Fruit fly (Drosophila melanogaster) whole organism, embryonic: ENCODE results near the gene Taf10.

ENCODE experiments used
- Ada2b ChIP-seq: fragments of 200-800 bp; sonication (Bioruptor generic); IDR thresholded peaks from 2 replicates; pipeline ENCODE4 v1.3.6; 2022; ENCODE audit warnings: missing biosample characterization, missing genetic modification characterization
- Atf6 ChIP-seq: fragments of 200-800 bp; sonication (Bioruptor generic); IDR thresholded peaks from 2 replicates; pipeline ENCODE4 v1.3.6; 2022; ENCODE audit warnings: missing biosample characterization, missing genetic modification characterization
- Bteb2 ChIP-seq: fragments of 200-800 bp; sonication (Bioruptor generic); optimal IDR thresholded peaks from 2 replicates; lab custom pipeline; 2016; ENCODE audit warnings: missing biosample characterization, missing genetic modification characterization
- CG10209 ChIP-seq: fragments of 200-800 bp; sonication (Bioruptor generic); optimal IDR thresholded peaks from 3 replicates; lab custom pipeline; 2017; ENCODE audit warnings: missing biosample characterization, mild to moderate bottlenecking, missing genetic modification characterization, missing genetic modification reagents
- CG11085 ChIP-seq: fragments of 200-800 bp; sonication (Bioruptor generic); IDR thresholded peaks from 2 replicates; pipeline ENCODE4 v1.3.6; 2022; ENCODE audit warnings: missing biosample characterization, missing genetic modification characterization
- CG11695 ChIP-seq: fragments of 200-800 bp; sonication (Bioruptor generic); IDR thresholded peaks from 3 replicates; pipeline ENCODE4 v1.3.6; 2022; ENCODE audit warnings: missing biosample characterization, missing genetic modification characterization
- CG14860 ChIP-seq: fragments of 200-800 bp; sonication (Bioruptor generic); IDR thresholded peaks from 3 replicates; pipeline ENCODE4 v1.3.6; 2022; ENCODE audit warnings: missing biosample characterization, missing genetic modification characterization; ENCODE audit not compliant: partially characterized antibody
- CG14965 ChIP-seq: fragments of 200-800 bp; sonication (Bioruptor generic); optimal IDR thresholded peaks from 2 replicates; lab custom pipeline; 2016; ENCODE audit warnings: missing biosample characterization, missing genetic modification characterization, borderline replicate concordance
- CG15269 ChIP-seq: fragments of 200-800 bp; sonication (Bioruptor generic); optimal IDR thresholded peaks from 2 replicates; lab custom pipeline; 2018; ENCODE audit warnings: missing biosample characterization, mild to moderate bottlenecking, missing genetic modification characterization, moderate library complexity
- CG15696 ChIP-seq: fragments of 200-800 bp; sonication (Bioruptor generic); optimal IDR thresholded peaks from 2 replicates; lab custom pipeline; 2019; ENCODE audit warnings: missing biosample characterization, mild to moderate bottlenecking, missing genetic modification characterization, moderate library complexity
- CG17385 ChIP-seq: fragments of 200-800 bp; sonication (Bioruptor generic); optimal IDR thresholded peaks from 3 replicates; lab custom pipeline; 2018; ENCODE audit warnings: missing biosample characterization, mild to moderate bottlenecking, missing genetic modification characterization
- CG30403 ChIP-seq: fragments of 200-800 bp; sonication (Bioruptor generic); optimal IDR thresholded peaks from 3 replicates; lab custom pipeline; 2016; ENCODE audit warnings: missing biosample characterization, missing genetic modification characterization
- CG31365 ChIP-seq: fragments of 200-800 bp; sonication (Bioruptor generic); optimal IDR thresholded peaks from 2 replicates; lab custom pipeline; 2018; ENCODE audit warnings: missing biosample characterization, mild to moderate bottlenecking, missing genetic modification characterization
- CG4282 ChIP-seq: fragments of 200-800 bp; sonication (Bioruptor generic); optimal IDR thresholded peaks from 2 replicates; lab custom pipeline; 2016; ENCODE audit warnings: missing biosample characterization, missing genetic modification characterization
- CG4360 ChIP-seq: fragments of 200-800 bp; sonication (Bioruptor generic); IDR thresholded peaks from 2 replicates; pipeline ENCODE4 v1.3.6; 2022; ENCODE audit warnings: missing biosample characterization, missing genetic modification characterization
- CG6175 ChIP-seq: fragments of 200-800 bp; sonication (Bioruptor generic); IDR thresholded peaks from 3 replicates; pipeline ENCODE4 v1.3.6; 2022; ENCODE audit warnings: missing biosample characterization, missing genetic modification characterization
- CG6683 ChIP-seq: fragments of 200-800 bp; sonication (Bioruptor generic); optimal IDR thresholded peaks from 2 replicates; lab custom pipeline; 2017; ENCODE audit warnings: missing biosample characterization, mild to moderate bottlenecking, missing genetic modification characterization, missing genetic modification reagents
- CG6791 ChIP-seq: fragments of 200-800 bp; sonication (Bioruptor generic); IDR thresholded peaks from 3 replicates; pipeline ENCODE4 v1.3.6; 2022; ENCODE audit warnings: missing biosample characterization, missing genetic modification characterization; ENCODE audit not compliant: partially characterized antibody
- CG7963 ChIP-seq: fragments of 200-800 bp; sonication (Bioruptor generic); IDR thresholded peaks from 3 replicates; pipeline ENCODE4 v1.3.6; 2022; ENCODE audit warnings: missing biosample characterization, missing genetic modification characterization; ENCODE audit not compliant: partially characterized antibody
- CTCF ChIP-seq: fragments of 200-800 bp; sonication (Bioruptor generic); optimal IDR thresholded peaks from 2 replicates; lab custom pipeline; 2017; ENCODE audit warnings: missing biosample characterization, mild to moderate bottlenecking, missing genetic modification characterization, moderate library complexity
- Dek ChIP-seq: fragments of 200-800 bp; sonication (Bioruptor generic); optimal IDR thresholded peaks from 3 replicates; lab custom pipeline; 2019; ENCODE audit warnings: missing biosample characterization, mild to moderate bottlenecking, missing genetic modification characterization, moderate library complexity
- Doc3 ChIP-seq: fragments of 200-800 bp; sonication (Bioruptor generic); IDR thresholded peaks from 3 replicates; pipeline ENCODE4 v1.3.6; 2022; ENCODE audit warnings: missing biosample characterization, missing genetic modification characterization; ENCODE audit not compliant: partially characterized antibody
- Hr39 ChIP-seq: fragments of >200 bp; optimal IDR thresholded peaks from 2 replicates; lab custom pipeline; 2017
- Hr51 ChIP-seq, 2 experiments: fragments of 200-800 bp; sonication (Bioruptor generic); optimal IDR thresholded peaks; 2 replicates in 1 of 2; 3 replicates in 1 of 2; lab custom pipeline; 2016 to 2018; ENCODE audit warnings: missing biosample characterization in 2 of 2, missing genetic modification characterization in 2 of 2, mild to moderate bottlenecking in 1 of 2, moderate library complexity in 1 of 2
- Rx ChIP-seq: fragments of 200-800 bp; sonication (Bioruptor generic); IDR thresholded peaks from 2 replicates; pipeline ENCODE4 v1.3.6; 2022; ENCODE audit warnings: missing biosample characterization, missing genetic modification characterization
- Sin3A ChIP-seq: fragments of >200 bp; optimal IDR thresholded peaks from 2 replicates; lab custom pipeline; 2018
- Six4 ChIP-seq: fragments of 200-800 bp; sonication (Bioruptor generic); optimal IDR thresholded peaks from 2 replicates; lab custom pipeline; 2016; ENCODE audit warnings: missing biosample characterization, missing genetic modification characterization
- Xrp1 ChIP-seq: fragments of 200-800 bp; sonication (Bioruptor generic); IDR thresholded peaks from 2 replicates; pipeline ENCODE4 v1.3.6; 2022; ENCODE audit warnings: missing biosample characterization, missing genetic modification characterization
- abd-A ChIP-seq: fragments of 200-800 bp; sonication (Bioruptor generic); optimal IDR thresholded peaks from 3 replicates; lab custom pipeline; 2019; ENCODE audit warnings: missing biosample characterization, mild to moderate bottlenecking, missing genetic modification characterization, moderate library complexity
- ac ChIP-seq: fragments of 200-800 bp; sonication (Bioruptor generic); optimal IDR thresholded peaks from 3 replicates; lab custom pipeline; 2017; ENCODE audit warnings: missing biosample characterization, mild to moderate bottlenecking, missing genetic modification characterization
- al ChIP-seq: fragments of 200-800 bp; sonication (Bioruptor generic); IDR thresholded peaks from 2 replicates; pipeline ENCODE4 v1.3.6; 2022; ENCODE audit warnings: missing biosample characterization, missing genetic modification characterization
- bbx ChIP-seq: fragments of 200-800 bp; sonication (Bioruptor generic); IDR thresholded peaks from 2 replicates; pipeline ENCODE4 v1.3.6; 2022; ENCODE audit warnings: missing biosample characterization, missing genetic modification characterization; ENCODE audit not compliant: partially characterized antibody
- cad ChIP-seq: fragments of >200 bp; optimal IDR thresholded peaks from 2 replicates; lab custom pipeline; 2017; ENCODE audit warnings: missing biosample characterization, missing genetic modification characterization
- danr ChIP-seq: fragments of 200-800 bp; sonication (Bioruptor generic); IDR thresholded peaks from 2 replicates; pipeline ENCODE4 v1.3.6; 2022; ENCODE audit warnings: missing biosample characterization, missing genetic modification characterization
- dati ChIP-seq: fragments of 200-800 bp; sonication (Bioruptor generic); IDR thresholded peaks from 2 replicates; pipeline ENCODE4 v1.3.6; 2022; ENCODE audit warnings: missing biosample characterization, missing genetic modification characterization
- dm ChIP-seq: fragments of 200-800 bp; sonication (Bioruptor generic); optimal IDR thresholded peaks from 3 replicates; lab custom pipeline; 2016; ENCODE audit warnings: missing biosample characterization, missing genetic modification characterization
- eyg ChIP-seq: fragments of 200-800 bp; sonication (Bioruptor generic); optimal IDR thresholded peaks from 3 replicates; lab custom pipeline; 2016; ENCODE audit warnings: missing biosample characterization, missing genetic modification characterization
- fd3F ChIP-seq: fragments of 200-800 bp; sonication (Bioruptor generic); optimal IDR thresholded peaks from 2 replicates; lab custom pipeline; 2018; ENCODE audit warnings: missing biosample characterization, mild to moderate bottlenecking, missing genetic modification characterization, moderate library complexity
- grn ChIP-seq: fragments of 200-800 bp; sonication (Bioruptor generic); optimal IDR thresholded peaks from 3 replicates; lab custom pipeline; 2017; ENCODE audit warnings: missing biosample characterization, missing genetic modification characterization
- gt ChIP-seq: fragments of 200-800 bp; sonication (Bioruptor generic); IDR thresholded peaks from 2 replicates; pipeline ENCODE4 v1.3.6; 2022; ENCODE audit warnings: missing biosample characterization, missing genetic modification characterization
- oc ChIP-seq: fragments of 200-800 bp; sonication (Bioruptor generic); optimal IDR thresholded peaks from 2 replicates; lab custom pipeline; 2018; ENCODE audit warnings: missing biosample characterization, mild to moderate bottlenecking, missing genetic modification characterization, moderate library complexity
- onecut ChIP-seq: fragments of 200-800 bp; sonication (Bioruptor generic); IDR thresholded peaks from 2 replicates; pipeline ENCODE4 v1.3.6; 2022; ENCODE audit warnings: missing biosample characterization, missing genetic modification characterization
- org-1 ChIP-seq: fragments of 200-800 bp; sonication (Bioruptor generic); optimal IDR thresholded peaks from 2 replicates; lab custom pipeline; 2017; ENCODE audit warnings: missing biosample characterization, missing genetic modification characterization
- pan ChIP-seq, 4 experiments: fragments of >200 bp in 3 of 4; fragments of 200-800 bp in 1 of 4; sonication (Bioruptor generic) in 1 of 4; optimal IDR thresholded peaks in 3 of 4; IDR thresholded peaks in 1 of 4; 2 replicates each; pipeline versions ENCODE4 v1.3.6 to Lab custom; 2017 to 2022; ENCODE audit warnings: missing biosample characterization in 2 of 4, missing genetic modification characterization in 2 of 4, mixed read lengths in 1 of 4
- sens ChIP-seq: fragments of 200-800 bp; sonication (Bioruptor generic); peaks from one replicate; lab custom pipeline; 2016; ENCODE audit warnings: missing biosample characterization, missing genetic modification characterization
- tap ChIP-seq: fragments of 200-800 bp; optimal IDR thresholded peaks from 3 replicates; lab custom pipeline; 2019; ENCODE audit warnings: missing biosample characterization, mild to moderate bottlenecking, missing genetic modification characterization, moderate library complexity
- tin ChIP-seq: fragments of 200-800 bp; sonication (Bioruptor generic); optimal IDR thresholded peaks from 3 replicates; lab custom pipeline; 2016; ENCODE audit warnings: missing biosample characterization, missing genetic modification characterization
- vvl ChIP-seq: fragments of 200-800 bp; sonication (Bioruptor generic); IDR thresholded peaks from 2 replicates; pipeline ENCODE4 v1.3.6; 2022; ENCODE audit warnings: missing biosample characterization, missing genetic modification characterization
- zen ChIP-seq: fragments of 200-800 bp; sonication (Bioruptor generic); optimal IDR thresholded peaks from 3 replicates; lab custom pipeline; 2018; ENCODE audit warnings: missing biosample characterization, mild to moderate bottlenecking, missing genetic modification characterization, moderate library complexity
- zfh2 ChIP-seq: fragments of 200-800 bp; sonication (Bioruptor generic); optimal IDR thresholded peaks from 2 replicates; lab custom pipeline; 2016; ENCODE audit warnings: missing biosample characterization, missing genetic modification characterization

Taf10 gene

dm6 chr2L:2765659-2766373 lies 1.9 kb upstream of the Taf10 start, which contains the start of the genes Snx21 and aph-1 (continued):
- TF ChIP-seq CG11085 (GFP tag; lab: Robert Waterston, UW) (peak; percentile 67), Dek (tag; lab: Kevin White, UChicago) (peak; percentile 91), Six4 (GFP tag; lab: Kevin White, UChicago) (peak; percentile 85), vvl (GFP tag; lab: Robert Waterston, UW) (peak; percentile 94), sens (GFP tag; lab: Kevin White, UChicago) (peak; percentile 98), zen (tag; lab: Kevin White, UChicago) (peak; percentile 89), onecut (GFP tag; lab: Robert Waterston, UW) (peak; percentile 80), dm (GFP tag; lab: Kevin White, UChicago) (peak; percentile 76), grn (GFP tag; lab: Kevin White, UChicago) (peak; percentile 25), dati (GFP tag; lab: Robert Waterston, UW) (no peak; the same call in 1 of the 2 replicates), CG15696 (tag; lab: Kevin White, UChicago) (peak; percentile 91), Bteb2 (peak; percentile 79), CTCF (GFP tag; lab: Kevin White, UChicago) (peak; percentile 49), gt (GFP tag; lab: Robert Waterston, UW) (peak; percentile 72), Atf6 (GFP tag; lab: Robert Waterston, UW) (peak; percentile 89), CG31365 (tag; lab: Kevin White, UChicago) (peak; percentile 55), Xrp1 (peak; percentile 94), Doc3 (GFP tag; lab: Robert Waterston, UW) (no peak), abd-A (tag; lab: Kevin White, UChicago) (peak; percentile 85), org-1 (GFP tag; lab: Kevin White, UChicago) (peak; percentile 86), Hr51 (GFP tag; optimal IDR thresholded peaks at IDR 0.05; lab: Kevin White, UChicago) (peak; percentile 90 to 95), CG15269 (tag; lab: Kevin White, UChicago) (peak; percentile 95), danr (GFP tag; lab: Robert Waterston, UW) (peak; percentile 83), eyg (GFP tag; lab: Kevin White, UChicago) (peak; percentile 78), CG14965 (GFP tag; lab: Kevin White, UChicago) (no peak), CG6175 (GFP tag; lab: Robert Waterston, UW) (peak; percentile 60), tin (GFP tag; lab: Kevin White, UChicago) (peak; percentile 87), CG6791 (no peak), CG6683 (peak; percentile 84), Rx (GFP tag; lab: Robert Waterston, UW) (peak; percentile 84), oc (tag; lab: Kevin White, UChicago) (peak; percentile 87), CG4360 (GFP tag; lab: Robert Waterston, UW) (peak; percentile 26; the same call in 1 of the 2 replicates), bbx (GFP tag; lab: Robert Waterston, UW) (no peak), pan (optimal IDR thresholded peaks at IDR 0.05; lab: Kevin White, UChicago) (no peak), pan (GFP tag; optimal IDR thresholded peaks at IDR 0.05 in 1 of 2, IDR thresholded peaks at IDR 0.05 in 1 of 2) (peak in 1 of 2 experiments; percentile 88), Sin3A (lab: Kevin White, UChicago) (peak; percentile 36), Ada2b (peak; percentile 74), CG7963 (GFP tag; lab: Robert Waterston, UW) (no peak), al (GFP tag; lab: Robert Waterston, UW) (peak; percentile 81), Hr39 (lab: Kevin White, UChicago) (no peak), cad (GFP tag; lab: Kevin White, UChicago) (no peak), CG30403 (GFP tag; lab: Kevin White, UChicago) (peak; percentile 95), CG4282 (GFP tag; lab: Kevin White, UChicago) (peak; percentile 64), ac (peak; percentile 46), zfh2 (GFP tag; lab: Kevin White, UChicago) (peak; percentile 90), fd3F (GFP tag; lab: Kevin White, UChicago) (peak; percentile 88), CG17385 (GFP tag; lab: Kevin White, UChicago) (peak; percentile 91), CG14860 (no peak), tap (peak; percentile 85), CG10209 (peak; percentile 92), CG11695 (peak; percentile 93)
